Worm (Caenorhabditis elegans) whole organism, L4 larva: ENCODE measurements around the gene ints-7.

Experiments used
- F10B5.3 ChIP-seq: sonication (generic microtip); optimal IDR thresholded peaks from 2 replicates; lab custom pipeline; 2016; ENCODE audit warnings: mild to moderate bottlenecking, missing genetic modification characterization, missing compliant biosample characterization
- F26F4.8 ChIP-seq: fragments of 200-800 bp; sonication (Bioruptor generic); conservative IDR thresholded peaks from 2 replicates; pipeline ENCODE4 v1.3.6; 2022; ENCODE audit warnings: missing genetic modification characterization, missing compliant biosample characterization
- F37D6.2 ChIP-seq: sonication (generic microtip); optimal IDR thresholded peaks from 2 replicates; lab custom pipeline; 2016; ENCODE audit warnings: mild to moderate bottlenecking, missing genetic modification characterization, missing compliant biosample characterization
- R02D3.7 ChIP-seq: fragments of 150-350 bp; sonication (generic microtip); optimal IDR thresholded peaks from 3 replicates; lab custom pipeline; 2014; ENCODE audit warnings: missing biosample characterization, missing genetic modification characterization
- T26A8.4 ChIP-seq: fragments of 200-800 bp; sonication (Bioruptor generic); IDR thresholded peaks from 2 replicates; pipeline ENCODE4 v1.3.6; 2022; ENCODE audit warnings: missing genetic modification characterization, missing compliant biosample characterization
- Y105C5A.15 ChIP-seq: fragments of 200-800 bp; sonication (Bioruptor generic); IDR thresholded peaks from 2 replicates; pipeline ENCODE4 v1.3.6; 2022; ENCODE audit warnings: missing genetic modification characterization, missing compliant biosample characterization
- Y5F2A.4 ChIP-seq: fragments of 200-800 bp; sonication (Bioruptor generic); optimal IDR thresholded peaks from 2 replicates; lab custom pipeline; 2018; ENCODE audit warnings: mild to moderate bottlenecking, missing genetic modification characterization, missing compliant biosample characterization
- ZK337.2 ChIP-seq: fragments of 200-800 bp; sonication (Bioruptor generic); IDR thresholded peaks from 2 replicates; pipeline ENCODE4 v1.3.6; 2022; ENCODE audit warnings: missing genetic modification reagents, missing genetic modification characterization, missing compliant biosample characterization
- aha-1 ChIP-seq: fragments of 150-350 bp; peaks from one replicate; lab custom pipeline; 2014; ENCODE audit warnings: missing biosample characterization, missing genetic modification characterization
- ama-1 ChIP-seq: fragments of 150-350 bp; optimal IDR thresholded peaks from 2 replicates; lab custom pipeline; 2014; ENCODE audit warnings: inconsistent platforms, mixed read lengths
- arid-1 ChIP-seq: fragments of 200-800 bp; sonication (Bioruptor generic); conservative IDR thresholded peaks from 2 replicates; pipeline ENCODE4 v1.3.6; 2022; ENCODE audit warnings: missing genetic modification reagents, missing genetic modification characterization, missing compliant biosample characterization
- attf-4 ChIP-seq: sonication (generic microtip); optimal IDR thresholded peaks from 3 replicates; lab custom pipeline; 2017; ENCODE audit warnings: missing biosample characterization, missing genetic modification characterization
- ceh-32 ChIP-seq: sonication (generic microtip); optimal IDR thresholded peaks from 2 replicates; lab custom pipeline; 2016; ENCODE audit warnings: mild to moderate bottlenecking, missing genetic modification characterization, missing compliant biosample characterization; ENCODE audit not compliant: poor library complexity
- ceh-62 ChIP-seq: sonication (generic microtip); optimal IDR thresholded peaks from 2 replicates; lab custom pipeline; 2017; ENCODE audit warnings: missing biosample characterization, missing genetic modification characterization
- ceh-82 ChIP-seq: sonication (generic microtip); optimal IDR thresholded peaks from 2 replicates; lab custom pipeline; 2017; ENCODE audit warnings: missing biosample characterization, missing genetic modification characterization
- ctbp-1 ChIP-seq: fragments of 200-800 bp; sonication (Bioruptor generic); IDR thresholded peaks from 2 replicates; pipeline ENCODE4 v1.3.6; 2022; ENCODE audit warnings: missing genetic modification reagents, missing genetic modification characterization, missing compliant biosample characterization
- daf-12 ChIP-seq: fragments of 150-350 bp; optimal IDR thresholded peaks from 2 replicates; lab custom pipeline; 2014; ENCODE audit warnings: missing biosample characterization, missing genetic modification reagents, missing genetic modification characterization
- daf-8 ChIP-seq: fragments of 200-800 bp; sonication (Bioruptor generic); IDR thresholded peaks from 2 replicates; pipeline ENCODE4 v1.3.6; 2022; ENCODE audit warnings: missing genetic modification characterization, missing compliant biosample characterization
- dmd-6 ChIP-seq: fragments of 200-800 bp; sonication (Bioruptor generic); IDR thresholded peaks from 2 replicates; pipeline ENCODE4 v1.3.6; 2022; ENCODE audit warnings: missing genetic modification reagents, missing genetic modification characterization, missing compliant biosample characterization
- duxl-1 ChIP-seq: sonication (generic microtip); optimal IDR thresholded peaks from 2 replicates; lab custom pipeline; 2016; ENCODE audit warnings: mild to moderate bottlenecking, missing genetic modification characterization, moderate library complexity, missing compliant biosample characterization; ENCODE audit not compliant: poor library complexity
- egl-43 ChIP-seq: fragments of 200-800 bp; sonication (Bioruptor generic); IDR thresholded peaks from 2 replicates; pipeline ENCODE4 v1.3.6; 2022; ENCODE audit warnings: missing genetic modification reagents, missing genetic modification characterization, missing compliant biosample characterization
- fkh-10 ChIP-seq: fragments of 150-350 bp; optimal IDR thresholded peaks from 2 replicates; lab custom pipeline; 2014; ENCODE audit warnings: missing biosample characterization, missing genetic modification reagents, missing genetic modification characterization
- hlh-11 ChIP-seq: fragments of 200-800 bp; sonication (Bioruptor generic); optimal IDR thresholded peaks from 2 replicates; lab custom pipeline; 2018; ENCODE audit warnings: mild to moderate bottlenecking, missing genetic modification characterization, missing compliant biosample characterization
- lim-7 ChIP-seq: fragments of 200-800 bp; sonication (Bioruptor generic); IDR thresholded peaks from 2 replicates; pipeline ENCODE4 v1.3.6; 2022; ENCODE audit warnings: missing genetic modification characterization, missing compliant biosample characterization
- lin-13 ChIP-seq: fragments of 150-350 bp; optimal IDR thresholded peaks from 2 replicates; lab custom pipeline; 2014; ENCODE audit warnings: missing biosample characterization, missing genetic modification reagents, missing genetic modification characterization
- lin-15B ChIP-seq: fragments of 150-350 bp; sonication (generic microtip); optimal IDR thresholded peaks from 3 replicates; lab custom pipeline; 2014; ENCODE audit warnings: missing biosample characterization, missing genetic modification characterization
- lin-29 ChIP-seq: fragments of 200-800 bp; sonication (Bioruptor generic); IDR thresholded peaks from 2 replicates; pipeline ENCODE4 v1.3.6; 2022; ENCODE audit warnings: missing genetic modification reagents, missing genetic modification characterization, missing compliant biosample characterization
- lin-38 ChIP-seq: fragments of 200-800 bp; sonication (Bioruptor generic); IDR thresholded peaks from 2 replicates; pipeline ENCODE4 v1.3.6; 2022; ENCODE audit warnings: missing genetic modification reagents, missing genetic modification characterization, missing compliant biosample characterization
- lir-3 ChIP-seq: sonication (generic microtip); optimal IDR thresholded peaks from 2 replicates; lab custom pipeline; 2016; ENCODE audit warnings: mild to moderate bottlenecking, missing genetic modification characterization, missing compliant biosample characterization
- mdl-1 ChIP-seq, 2 experiments: fragments of 150-350 bp in 1 of 2; sonication (generic microtip) in 1 of 2; optimal IDR thresholded peaks; 2 replicates each; lab custom pipeline; 2014 to 2017; ENCODE audit warnings: missing biosample characterization in 2 of 2, missing genetic modification characterization in 2 of 2
- mdt-29 ChIP-seq: fragments of 200-800 bp; sonication (Bioruptor generic); IDR thresholded peaks from 2 replicates; pipeline ENCODE4 v1.3.6; 2022; ENCODE audit warnings: missing genetic modification reagents, missing genetic modification characterization, missing compliant biosample characterization
- mep-1 ChIP-seq: fragments of 150-350 bp; sonication (generic microtip); optimal IDR thresholded peaks from 3 replicates; lab custom pipeline; 2014; ENCODE audit warnings: missing biosample characterization, missing genetic modification characterization
- mxl-2 ChIP-seq: fragments of 200-800 bp; sonication (Bioruptor generic); conservative IDR thresholded peaks from 2 replicates; pipeline ENCODE4 v1.3.6; 2022; ENCODE audit warnings: missing genetic modification reagents, missing genetic modification characterization, missing compliant biosample characterization
- mxl-3 ChIP-seq: fragments of 200-800 bp; sonication (Bioruptor generic); optimal IDR thresholded peaks from 2 replicates; lab custom pipeline; 2018; ENCODE audit warnings: mild to moderate bottlenecking, missing genetic modification characterization, missing compliant biosample characterization
- nhr-11 ChIP-seq: fragments of 150-350 bp; optimal IDR thresholded peaks from 2 replicates; lab custom pipeline; 2014; ENCODE audit warnings: missing biosample characterization, missing genetic modification characterization
- nhr-28 ChIP-seq: fragments of 150-350 bp; optimal IDR thresholded peaks from 2 replicates; lab custom pipeline; 2014; ENCODE audit warnings: missing biosample characterization, missing genetic modification characterization
- nhr-41 ChIP-seq: fragments of 200-800 bp; sonication (Bioruptor generic); IDR thresholded peaks from 2 replicates; pipeline ENCODE4 v1.3.6; 2022; ENCODE audit warnings: missing genetic modification reagents, missing genetic modification characterization, missing compliant biosample characterization
- nhr-48 ChIP-seq: sonication (generic microtip); optimal IDR thresholded peaks from 2 replicates; lab custom pipeline; 2016; ENCODE audit warnings: mild to moderate bottlenecking, missing genetic modification characterization, missing compliant biosample characterization
- nhr-6 ChIP-seq: fragments of 150-350 bp; optimal IDR thresholded peaks from 2 replicates; lab custom pipeline; 2014; ENCODE audit warnings: missing biosample characterization, missing genetic modification characterization
- nhr-77 ChIP-seq: fragments of 150-350 bp; optimal IDR thresholded peaks from 2 replicates; lab custom pipeline; 2014; ENCODE audit warnings: missing biosample characterization, missing genetic modification characterization
- pqm-1 ChIP-seq: sonication (generic microtip); optimal IDR thresholded peaks from 2 replicates; lab custom pipeline; 2017; ENCODE audit warnings: missing biosample characterization, missing genetic modification characterization
- sdz-12 ChIP-seq: fragments of 200-800 bp; sonication (Bioruptor generic); optimal IDR thresholded peaks from 2 replicates; lab custom pipeline; 2018; ENCODE audit warnings: mild to moderate bottlenecking, missing genetic modification characterization, missing compliant biosample characterization
- snpc-1.2 ChIP-seq: fragments of 200-800 bp; sonication (Bioruptor generic); IDR thresholded peaks from 2 replicates; pipeline ENCODE4 v1.3.6; 2022; ENCODE audit warnings: missing genetic modification reagents, missing genetic modification characterization, missing compliant biosample characterization
- snpc-4 ChIP-seq: fragments of 150-350 bp; optimal IDR thresholded peaks from 2 replicates; lab custom pipeline; 2014; ENCODE audit warnings: missing biosample characterization, missing genetic modification characterization
- spr-1 ChIP-seq: sonication (generic microtip); optimal IDR thresholded peaks from 2 replicates; lab custom pipeline; 2016; ENCODE audit warnings: mild to moderate bottlenecking, missing genetic modification characterization, missing compliant biosample characterization
- tag-97 ChIP-seq: fragments of 200-800 bp; sonication (Bioruptor generic); IDR thresholded peaks from 2 replicates; pipeline ENCODE4 v1.3.6; 2022; ENCODE audit warnings: missing genetic modification characterization, missing compliant biosample characterization
- tra-1 ChIP-seq: fragments of 200-800 bp; sonication (Bioruptor generic); IDR thresholded peaks from 2 replicates; pipeline ENCODE4 v1.3.6; 2022; ENCODE audit warnings: missing genetic modification reagents, missing genetic modification characterization, missing compliant biosample characterization
- vab-7 ChIP-seq: fragments of 200-800 bp; sonication (Bioruptor generic); IDR thresholded peaks from 2 replicates; pipeline ENCODE4 v1.3.6; 2022; ENCODE audit warnings: missing genetic modification reagents, missing genetic modification characterization, missing compliant biosample characterization
- zag-1 ChIP-seq: fragments of 150-350 bp; optimal IDR thresholded peaks from 2 replicates; lab custom pipeline; 2014; ENCODE audit warnings: missing biosample characterization, missing genetic modification characterization
- zfp-3 ChIP-seq: fragments of 200-800 bp; sonication (Bioruptor generic); conservative IDR thresholded peaks from 2 replicates; pipeline ENCODE4 v1.3.6; 2022; ENCODE audit warnings: missing genetic modification reagents, missing genetic modification characterization, missing compliant biosample characterization
- zip-11 ChIP-seq: fragments of 200-800 bp; sonication (Bioruptor generic); IDR thresholded peaks from 2 replicates; pipeline ENCODE4 v1.3.6; 2022; ENCODE audit warnings: missing genetic modification characterization, missing compliant biosample characterization
- ztf-11 ChIP-seq: fragments of 150-350 bp; optimal IDR thresholded peaks from 2 replicates; lab custom pipeline; 2014; ENCODE audit warnings: missing biosample characterization, missing genetic modification characterization

The ints-7 gene

DNA sequence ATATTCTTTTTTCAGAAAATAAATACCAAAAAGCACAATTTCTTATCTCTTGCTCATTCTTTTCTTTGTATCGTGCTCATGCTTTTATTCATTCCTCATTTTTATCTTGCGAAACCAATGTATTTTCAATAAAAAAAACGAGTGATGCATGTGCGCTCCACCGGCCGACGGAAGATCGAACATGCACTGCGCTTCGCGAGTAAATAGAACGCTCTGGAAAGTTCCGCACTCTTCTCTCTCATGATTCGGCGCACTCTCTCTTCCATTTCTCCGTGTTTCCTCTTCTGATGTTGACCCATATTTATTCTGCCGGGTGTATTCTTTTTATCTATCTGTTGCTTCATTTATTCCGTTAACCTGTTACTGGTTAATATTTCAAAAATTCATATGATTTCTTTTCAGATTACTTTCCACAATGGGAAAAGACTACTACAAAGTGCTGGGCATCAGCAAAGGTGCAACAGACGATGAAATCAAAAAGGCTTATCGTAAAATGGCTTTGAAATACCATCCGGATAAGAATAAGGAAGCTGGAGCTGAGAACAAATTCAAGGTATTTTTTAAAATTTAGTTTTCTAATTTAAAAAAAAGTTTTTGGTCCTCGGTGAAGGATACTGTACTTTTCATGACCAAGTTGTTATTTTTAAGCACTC is 37.2 kb upstream of the ints-7 start, which contains the start of gene dnj-13 (continued):
- peak; percentile 91 for TF ChIP-seq lin-29 (GFP tag; lab: Robert Waterston, UW)
- TF ChIP-seq dmd-6, result peak; percentile 95
- TF ChIP-seq Y105C5A.15 (GFP tag; lab: Robert Waterston, UW), result peak; percentile 65; the same call in 1 of the 2 replicates
- TF ChIP-seq tag-97, result peak; percentile 87; the same call in 1 of the 2 replicates
- TF ChIP-seq ama-1 (lab: Kevin White, UChicago), result peak; percentile 71
- no peak for TF ChIP-seq lin-15B
- peak; percentile 95 for TF ChIP-seq duxl-1
- peak; percentile 12 for TF ChIP-seq lir-3 (tag; lab: Kevin White, UChicago)
- peak; percentile 89 for TF ChIP-seq Y5F2A.4
- peak; percentile 95 for TF ChIP-seq sdz-12 (GFP tag; lab: Kevin White, UChicago)
- peak; percentile 28 for TF ChIP-seq ceh-32
- peak; percentile 95 for TF ChIP-seq egl-43 (GFP tag; lab: Robert Waterston, UW)
- no peak for TF ChIP-seq ceh-62 (tag; lab: Kevin White, UChicago)
- no peak for TF ChIP-seq pqm-1
- TF ChIP-seq fkh-10 (GFP tag; lab: Kevin White, UChicago), result peak; percentile 73
- peak; percentile 88 for TF ChIP-seq aha-1 (tag; lab: Kevin White, UChicago)
- no peak for TF ChIP-seq zag-1 (tag; lab: Kevin White, UChicago)
- TF ChIP-seq F10B5.3 (tag; lab: Kevin White, UChicago), result peak; percentile 89
- TF ChIP-seq mdt-29, result peak; percentile 100
- TF ChIP-seq ceh-82, result no peak
- peak; percentile 87 for TF ChIP-seq snpc-1.2
- TF ChIP-seq mxl-2 (GFP tag; lab: Robert Waterston, UW), result peak; percentile 55; the same call in 1 of the 2 replicates
- peak; percentile 97 for TF ChIP-seq T26A8.4 (GFP tag; lab: Robert Waterston, UW)
- TF ChIP-seq lin-38 (GFP tag; lab: Robert Waterston, UW), result peak; percentile 99
- peak; percentile 95 for TF ChIP-seq spr-1 (tag; lab: Kevin White, UChicago)
- TF ChIP-seq nhr-28, result peak; percentile 85
- peak; percentile 13 for TF ChIP-seq ztf-11 (tag; lab: Kevin White, UChicago)
- peak; percentile 95 for TF ChIP-seq ctbp-1 (GFP tag; lab: Robert Waterston, UW)
- TF ChIP-seq tra-1 (GFP tag; lab: Robert Waterston, UW), result peak; percentile 96
- TF ChIP-seq hlh-11, result peak; percentile 96
- TF ChIP-seq vab-7 (GFP tag; lab: Robert Waterston, UW), result peak; percentile 85
- TF ChIP-seq mep-1, result peak; percentile 96
- peak; percentile 94 for TF ChIP-seq nhr-41
- peak; percentile 96 for TF ChIP-seq nhr-11 (tag; lab: Kevin White, UChicago)
- TF ChIP-seq nhr-48 (tag; lab: Kevin White, UChicago), result peak; percentile 89
- no peak for TF ChIP-seq snpc-4 (tag; lab: Kevin White, UChicago)
- TF ChIP-seq mxl-3 (GFP tag; lab: Kevin White, UChicago), result peak; percentile 88
- peak; percentile 91 for TF ChIP-seq lin-13 (GFP tag; lab: Kevin White, UChicago)
- peak; percentile 90 for TF ChIP-seq nhr-77 (tag; lab: Kevin White, UChicago)
- peak; percentile 91 for TF ChIP-seq F37D6.2 (tag; lab: Kevin White, UChicago)
- TF ChIP-seq zfp-3, result peak; percentile 98
- no peak for TF ChIP-seq ZK337.2 (GFP tag; lab: Robert Waterston, UW)
- no peak for TF ChIP-seq daf-8
- TF ChIP-seq F26F4.8 (GFP tag; lab: Robert Waterston, UW), result no peak
- 0 out of 2 replicates have a peak, but pooled peaks have one; percentile 20 for TF ChIP-seq zip-11 (GFP tag; lab: Robert Waterston, UW)
- peak; percentile 66 for TF ChIP-seq lim-7
- no peak for TF ChIP-seq R02D3.7
- peak; percentile 80 for TF ChIP-seq nhr-6
- TF ChIP-seq arid-1 (GFP tag; lab: Robert Waterston, UW), result peak; percentile 97
- no peak for TF ChIP-seq attf-4 (tag; lab: Kevin White, UChicago)
- peak; percentile 75 to 76 for TF ChIP-seq mdl-1 (tag; optimal IDR thresholded peaks at IDR 0.05; lab: Kevin White, UChicago)
- TF ChIP-seq daf-12 (tag; lab: Kevin White, UChicago), result no peak
